Worm (Caenorhabditis elegans) whole organism, late embryonic: ENCODE data around the gene F16B12.1.

Experiments
- C08G9.2 ChIP-seq: sonication (generic microtip); optimal IDR thresholded peaks from 2 replicates; lab custom pipeline; 2016; ENCODE audit warnings: mild to moderate bottlenecking, missing genetic modification characterization, moderate library complexity, missing compliant biosample characterization
- C38D4.7 ChIP-seq: fragments of 200-800 bp; sonication (Bioruptor generic); optimal IDR thresholded peaks from 2 replicates; lab custom pipeline; 2018; ENCODE audit warnings: mild to moderate bottlenecking, missing genetic modification characterization, moderate library complexity, missing compliant biosample characterization
- F13H6.1 ChIP-seq: sonication (generic microtip); optimal IDR thresholded peaks from 2 replicates; lab custom pipeline; 2016; ENCODE audit warnings: missing genetic modification characterization, missing compliant biosample characterization
- K02D7.2 ChIP-seq: sonication (generic microtip); optimal IDR thresholded peaks from 2 replicates; lab custom pipeline; 2017; ENCODE audit warnings: mild to moderate bottlenecking, missing genetic modification characterization, missing compliant biosample characterization
- T23F11.4 ChIP-seq: fragments of 200-800 bp; sonication (Bioruptor generic); optimal IDR thresholded peaks from 2 replicates; lab custom pipeline; 2018; ENCODE audit warnings: mild to moderate bottlenecking, missing genetic modification characterization, missing compliant biosample characterization
- ama-1 ChIP-seq: fragments of 150-350 bp; optimal IDR thresholded peaks from 2 replicates; lab custom pipeline; 2014
- ceh-18 ChIP-seq: sonication (generic microtip); optimal IDR thresholded peaks from 2 replicates; lab custom pipeline; 2016; ENCODE audit warnings: missing genetic modification characterization, missing compliant biosample characterization
- ceh-34 ChIP-seq: sonication (generic microtip); optimal IDR thresholded peaks from 2 replicates; lab custom pipeline; 2016; ENCODE audit warnings: mild to moderate bottlenecking, missing genetic modification characterization, missing compliant biosample characterization
- ceh-45 ChIP-seq: fragments of 200-800 bp; sonication (Bioruptor generic); IDR thresholded peaks from 2 replicates; pipeline ENCODE4 v1.3.6; 2022; ENCODE audit warnings: missing genetic modification reagents, missing genetic modification characterization, missing compliant biosample characterization
- ceh-48 ChIP-seq: sonication (generic microtip); optimal IDR thresholded peaks from 2 replicates; lab custom pipeline; 2016; ENCODE audit warnings: missing genetic modification characterization, inconsistent platforms, missing compliant biosample characterization
- ceh-9 ChIP-seq: sonication (generic microtip); optimal IDR thresholded peaks from 2 replicates; lab custom pipeline; 2016; ENCODE audit warnings: mild to moderate bottlenecking, missing genetic modification characterization, inconsistent platforms, missing compliant biosample characterization
- ets-4 ChIP-seq: sonication (generic microtip); optimal IDR thresholded peaks from 2 replicates; lab custom pipeline; 2016; ENCODE audit warnings: missing genetic modification characterization, missing compliant biosample characterization
- fax-1 ChIP-seq: sonication (generic microtip); optimal IDR thresholded peaks from 2 replicates; lab custom pipeline; 2016; ENCODE audit warnings: missing genotype, missing genetic modification characterization, missing compliant biosample characterization
- fkh-6 ChIP-seq: sonication (generic microtip); optimal IDR thresholded peaks from 2 replicates; lab custom pipeline; 2016; ENCODE audit warnings: missing genetic modification characterization, missing compliant biosample characterization
- gmeb-2 ChIP-seq: sonication (generic microtip); optimal IDR thresholded peaks from 2 replicates; lab custom pipeline; 2016; ENCODE audit warnings: missing genetic modification characterization, inconsistent platforms, missing compliant biosample characterization
- hlh-13 ChIP-seq: fragments of 200-800 bp; sonication (Bioruptor generic); optimal IDR thresholded peaks from 2 replicates; lab custom pipeline; 2018; ENCODE audit warnings: mild to moderate bottlenecking, missing genetic modification characterization, missing compliant biosample characterization
- hlh-15 ChIP-seq: sonication (generic microtip); optimal IDR thresholded peaks from 2 replicates; lab custom pipeline; 2016; ENCODE audit warnings: missing genetic modification characterization, missing compliant biosample characterization
- hlh-30 ChIP-seq: sonication (generic microtip); optimal IDR thresholded peaks from 2 replicates; lab custom pipeline; 2017; ENCODE audit warnings: antibody characterized with exemption, missing genetic modification characterization, missing compliant biosample characterization; ENCODE audit not compliant: insufficient read depth
- hlh-6 ChIP-seq: sonication (generic microtip); optimal IDR thresholded peaks from 2 replicates; lab custom pipeline; 2016; ENCODE audit warnings: missing genotype, missing genetic modification characterization, missing compliant biosample characterization
- lim-6 ChIP-seq: sonication (generic microtip); optimal IDR thresholded peaks from 2 replicates; lab custom pipeline; 2016; ENCODE audit warnings: missing genetic modification characterization, missing compliant biosample characterization
- madf-2 ChIP-seq: sonication (generic microtip); optimal IDR thresholded peaks from 2 replicates; lab custom pipeline; 2017; ENCODE audit warnings: missing genetic modification characterization, missing compliant biosample characterization
- mec-3 ChIP-seq: sonication (generic microtip); optimal IDR thresholded peaks from 2 replicates; lab custom pipeline; 2016; ENCODE audit warnings: borderline replicate concordance, missing genetic modification characterization, missing compliant biosample characterization
- nfya-1 ChIP-seq: sonication (generic microtip); optimal IDR thresholded peaks from 2 replicates; lab custom pipeline; 2017; ENCODE audit warnings: missing genetic modification characterization, mild to moderate bottlenecking, missing compliant biosample characterization, antibody characterized with exemption, moderate library complexity
- nhr-11 ChIP-seq: fragments of 150-350 bp; optimal IDR thresholded peaks from 2 replicates; lab custom pipeline; 2014; ENCODE audit warnings: missing biosample characterization, missing genetic modification characterization
- nhr-232 ChIP-seq: sonication (generic microtip); optimal IDR thresholded peaks from 2 replicates; lab custom pipeline; 2016; ENCODE audit warnings: missing genetic modification characterization, missing compliant biosample characterization
- npax-4 ChIP-seq: sonication (generic microtip); optimal IDR thresholded peaks from 2 replicates; lab custom pipeline; 2016; ENCODE audit warnings: missing genetic modification characterization, missing compliant biosample characterization
- odd-2 ChIP-seq: sonication (generic microtip); optimal IDR thresholded peaks from 2 replicates; lab custom pipeline; 2017; ENCODE audit warnings: antibody characterized with exemption, mild to moderate bottlenecking, missing genetic modification characterization, missing compliant biosample characterization
- pha-4 ChIP-seq: fragments of 150-350 bp; optimal IDR thresholded peaks from 2 replicates; lab custom pipeline; 2018; ENCODE audit warnings: missing biosample characterization, missing genetic modification reagents, missing genetic modification characterization
- rnt-1 ChIP-seq: sonication (generic microtip); optimal IDR thresholded peaks from 2 replicates; lab custom pipeline; 2016; ENCODE audit warnings: missing genetic modification characterization, missing compliant biosample characterization
- sdc-2 ChIP-seq: sonication (generic microtip); optimal IDR thresholded peaks from 2 replicates; lab custom pipeline; 2016; ENCODE audit warnings: missing genotype, missing genetic modification characterization, missing compliant biosample characterization
- tbx-2 ChIP-seq: sonication (generic microtip); optimal IDR thresholded peaks from 2 replicates; lab custom pipeline; 2016; ENCODE audit warnings: missing genetic modification characterization, missing compliant biosample characterization
- ttx-3 ChIP-seq: sonication (generic microtip); optimal IDR thresholded peaks from 2 replicates; lab custom pipeline; 2016; ENCODE audit warnings: missing genetic modification reagents, missing genetic modification characterization, missing compliant biosample characterization
- unc-55 ChIP-seq: sonication (generic microtip); optimal IDR thresholded peaks from 2 replicates; lab custom pipeline; 2017; ENCODE audit warnings: missing biosample characterization, missing genetic modification reagents, missing genetic modification characterization
- ztf-16 ChIP-seq: sonication (generic microtip); optimal IDR thresholded peaks from 2 replicates; lab custom pipeline; 2017; ENCODE audit warnings: missing genetic modification characterization, missing compliant biosample characterization

Gene F16B12.1

ce11 chrX:14053754-14054153 is 31.6 kb upstream of the F16B12.1 start:
- no peak for TF ChIP-seq hlh-30 (tag; lab: Kevin White, UChicago)
- no peak for TF ChIP-seq pha-4
- TF ChIP-seq ceh-9 (tag; lab: Kevin White, UChicago): no peak
- no peak for TF ChIP-seq K02D7.2 (tag; lab: Kevin White, UChicago)
- no peak for TF ChIP-seq nfya-1 (tag; lab: Kevin White, UChicago)

ce11 chrX:14054799-14055198 is 30.5 kb upstream of the F16B12.1 start:
- TF ChIP-seq ceh-18 (peak; percentile 32), rnt-1 (tag; lab: Kevin White, UChicago) (peak; percentile 18), nfya-1 (tag; lab: Kevin White, UChicago) (peak; percentile 23), mec-3 (tag; lab: Kevin White, UChicago) (no peak), F13H6.1 (tag; lab: Kevin White, UChicago) (no peak), odd-2 (tag; lab: Kevin White, UChicago) (no peak), ztf-16 (tag; lab: Kevin White, UChicago) (no peak), gmeb-2 (tag; lab: Kevin White, UChicago) (no peak), unc-55 (peak; percentile 17)

- TF ChIP-seq ets-4 (tag; lab: Kevin White, UChicago): no peak
- TF ChIP-seq T23F11.4 (GFP tag; lab: Kevin White, UChicago): no peak
- TF ChIP-seq hlh-6 (tag; lab: Kevin White, UChicago): no peak
- no peak for TF ChIP-seq unc-55
- TF ChIP-seq madf-2 (tag; lab: Kevin White, UChicago): no peak
Observed at ce11 chrX:14055715-14056114, 29.6 kb upstream of the F16B12.1 start.

DNA sequence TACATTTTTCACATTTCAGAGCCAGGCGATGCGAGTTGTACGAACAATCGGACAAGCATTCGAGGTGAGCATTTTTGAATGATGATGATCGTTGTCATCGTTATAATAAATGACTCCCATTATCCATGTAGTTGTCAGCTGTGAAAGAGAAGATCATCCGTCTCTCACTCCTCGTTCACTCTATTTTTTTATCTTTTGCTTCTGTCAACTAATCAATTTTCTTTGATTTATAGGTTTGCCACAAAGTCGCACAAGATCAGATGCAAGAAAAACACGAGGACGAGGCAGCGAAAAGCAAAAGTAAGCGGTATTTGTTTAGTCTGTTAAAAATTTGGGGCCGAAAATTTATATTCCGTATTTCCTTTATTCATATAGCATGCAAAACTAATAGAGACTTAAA is 28.8 kb upstream of the F16B12.1 start:
- no peak for TF ChIP-seq C08G9.2 (tag; lab: Kevin White, UChicago)
- no peak for TF ChIP-seq ceh-45 (GFP tag; lab: Robert Waterston, UW)
- peak; percentile 85 for TF ChIP-seq unc-55
- TF ChIP-seq ceh-18: peak; percentile 12
- TF ChIP-seq, all 69 proteins: peak for 2

- TF ChIP-seq tbx-2: no peak
- no peak for TF ChIP-seq pha-4
- no peak for TF ChIP-seq fkh-6 (tag; lab: Kevin White, UChicago)
- TF ChIP-seq C38D4.7 (GFP tag; lab: Kevin White, UChicago): no peak
- no peak for TF ChIP-seq hlh-13 (GFP tag; lab: Kevin White, UChicago)
- TF ChIP-seq T23F11.4 (GFP tag; lab: Kevin White, UChicago): no peak
- no peak for TF ChIP-seq fax-1 (tag; lab: Kevin White, UChicago)
- no peak for TF ChIP-seq gmeb-2 (tag; lab: Kevin White, UChicago)
- TF ChIP-seq nhr-11 (tag; lab: Kevin White, UChicago): no peak
- TF ChIP-seq ama-1: no peak
- no peak for TF ChIP-seq lim-6 (tag; lab: Kevin White, UChicago)
- TF ChIP-seq hlh-6 (tag; lab: Kevin White, UChicago): no peak
- TF ChIP-seq nhr-232 (tag; lab: Kevin White, UChicago): no peak
- no peak for TF ChIP-seq ttx-3 (tag; lab: Kevin White, UChicago)
- TF ChIP-seq npax-4 (tag; lab: Kevin White, UChicago): no peak
- TF ChIP-seq hlh-15: no peak
- TF ChIP-seq sdc-2 (tag; lab: Kevin White, UChicago): no peak
- TF ChIP-seq ceh-34 (tag; lab: Kevin White, UChicago): no peak
- TF ChIP-seq ceh-48 (tag; lab: Kevin White, UChicago): no peak
Observed at ce11 chrX:14062771-14063170, 22.5 kb upstream of the F16B12.1 start.
